Worm (Caenorhabditis elegans): ENCODE results near the gene mab-9.
"Not testable (repeated sequence)": the region's sequence is repeated elsewhere in the genome, so short reads cannot be mapped to it uniquely, and the experiment has no call there.

Gene mab-9

ce11 chrII:522302-522701 lies 6.5 kb downstream of the mab-9 start, which contains the start of gene slc-36.2:
slc-36.2 (plus strand) TSS chrII:522602.
- no peak for TF ChIP-seq nhr-76 (tag; optimal IDR thresholded peaks at IDR 0.05)
- no peak for TF ChIP-seq ceh-82 (tag; optimal IDR thresholded peaks at IDR 0.05)

DNA sequence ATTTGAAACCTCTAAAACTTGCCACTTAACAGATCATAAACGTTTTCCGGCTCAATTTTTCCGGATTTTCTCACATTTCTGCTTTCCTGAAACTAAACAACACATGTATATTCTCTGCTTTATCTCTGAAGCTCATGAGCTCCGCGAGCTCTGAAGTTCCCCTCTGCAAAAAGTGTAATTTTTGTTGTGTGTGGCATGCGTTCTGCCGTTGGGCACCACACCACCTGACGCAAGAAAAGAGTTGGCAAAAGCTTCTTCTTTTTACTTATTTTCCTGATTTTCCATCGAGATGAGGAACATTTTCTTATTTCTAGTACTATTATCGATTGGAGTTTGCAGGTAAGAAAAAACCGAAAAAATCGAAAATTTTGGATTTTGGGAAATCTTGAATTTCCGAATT lies 10.6 kb downstream of the mab-9 start, which contains the start of gene lgc-34:
Gene lgc-34 (plus strand): TSS at position 200 of the 400 bp plus-strand sequence.
- TF ChIP-seq lin-15B (tag; optimal IDR thresholded peaks at IDR 0.05) (no peak), ceh-90 (tag; optimal IDR thresholded peaks at IDR 0.05) (no peak), tbx-2 (tag; optimal IDR thresholded peaks at IDR 0.05) (no peak), lin-35 (GFP tag; optimal IDR thresholded peaks at IDR 0.05) (no peak), blmp-1 (tag; optimal IDR thresholded peaks at IDR 0.05) (no peak), pag-3 (tag; optimal IDR thresholded peaks at IDR 0.05; ENCODE audit: borderline replicate concordance, insufficient read depth) (peak; percentile 99), nhr-84 (tag; optimal IDR thresholded peaks at IDR 0.05) (no peak), C16A3.4 (tag; optimal IDR thresholded peaks at IDR 0.05) (no peak), pqm-1 (tag; optimal IDR thresholded peaks at IDR 0.05) (no peak), efl-1 (optimal IDR thresholded peaks at IDR 0.05) (no peak), efl-1 (GFP tag; optimal IDR thresholded peaks at IDR 0.05 in 1 of 2) (no peak), snpc-4 (tag; optimal IDR thresholded peaks at IDR 0.05) (no peak), lsy-2 (tag; optimal IDR thresholded peaks at IDR 0.05) (no peak), snu-23 (GFP tag; optimal IDR thresholded peaks at IDR 0.05) (no peak), rnt-1 (tag; optimal IDR thresholded peaks at IDR 0.05) (peak; percentile 36), unc-30 (tag; optimal IDR thresholded peaks at IDR 0.05) (no peak)

DNA sequence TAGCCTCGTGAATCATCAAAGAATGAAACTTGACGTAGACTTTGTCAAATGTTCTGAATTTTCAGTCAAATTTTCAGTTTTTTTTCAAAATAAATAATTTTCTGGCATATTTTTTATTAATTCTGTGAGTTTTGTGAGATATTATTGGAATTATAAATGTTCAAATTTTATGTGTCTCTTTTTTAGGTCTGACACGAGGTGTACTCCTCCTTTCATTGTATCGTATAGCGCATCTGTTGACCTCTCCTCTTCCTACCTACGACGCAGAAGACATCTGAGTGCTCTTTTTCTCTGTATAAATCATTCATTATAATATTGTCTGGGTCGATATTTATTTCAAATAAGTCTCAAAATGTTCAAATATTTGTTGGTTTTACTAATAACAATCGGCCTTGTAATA lies 19.4 kb downstream of the mab-9 start, which contains the start of gene T27A1.3:
Gene T27A1.3 (plus strand): TSS at position 301 of the 400 bp plus-strand sequence.
- TF ChIP-seq fkh-10 (GFP tag; optimal IDR thresholded peaks at IDR 0.05); ceh-63 (GFP tag; optimal IDR thresholded peaks at IDR 0.05); xbp-1 (tag; optimal IDR thresholded peaks at IDR 0.05): not testable (repeated sequence)

DNA sequence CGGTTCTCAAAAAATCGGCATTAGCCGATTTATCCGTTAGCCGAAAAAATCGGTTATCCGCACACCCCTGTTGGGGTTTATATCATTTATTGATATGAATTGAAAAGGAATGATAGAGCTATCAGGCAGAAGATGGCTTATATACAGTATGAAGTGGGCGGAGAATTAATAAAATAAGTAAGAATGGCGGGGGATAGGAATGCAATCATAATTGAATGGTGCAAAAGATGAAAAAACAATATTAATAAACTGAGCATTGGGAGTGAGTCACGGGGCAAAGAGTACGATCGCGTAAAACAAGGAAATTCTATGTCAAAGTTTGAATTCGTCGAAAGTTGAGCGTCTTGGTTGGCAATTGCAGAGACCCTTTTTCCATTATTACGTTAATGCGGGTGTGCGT lies 21.0 kb downstream of the mab-9 start, which contains the start of gene T27A1.2:
Gene T27A1.2 (minus strand): TSS at position 101 of the 400 bp plus-strand sequence.
- no peak for TF ChIP-seq tbx-2 (tag; optimal IDR thresholded peaks at IDR 0.05)
- TF ChIP-seq fkh-4 (tag; optimal IDR thresholded peaks at IDR 0.05; ENCODE audit: borderline replicate concordance), result no peak
- TF ChIP-seq mef-2 (tag; optimal IDR thresholded peaks at IDR 0.05), result no peak
- TF ChIP-seq lsy-2 (tag; optimal IDR thresholded peaks at IDR 0.05), result no peak
- TF ChIP-seq nhr-20 (tag; optimal IDR thresholded peaks at IDR 0.05), result no peak
- TF ChIP-seq elt-3 (tag; optimal IDR thresholded peaks at IDR 0.05), result no peak
- TF ChIP-seq rnt-1 (tag; optimal IDR thresholded peaks at IDR 0.05), result no peak
- no peak for TF ChIP-seq C04F5.9 (tag; optimal IDR thresholded peaks at IDR 0.05)
- no peak for TF ChIP-seq sox-4 (tag; optimal IDR thresholded peaks at IDR 0.05)
- TF ChIP-seq efl-3 (GFP tag; optimal IDR thresholded peaks at IDR 0.05), result no peak
- no peak for TF ChIP-seq irx-1 (tag; optimal IDR thresholded peaks at IDR 0.05)
- no peak for TF ChIP-seq nhr-12 (tag; optimal IDR thresholded peaks at IDR 0.05)
- TF ChIP-seq C16A3.4 (tag; optimal IDR thresholded peaks at IDR 0.05), result no peak
- no peak for TF ChIP-seq pax-3 (tag; optimal IDR thresholded peaks at IDR 0.05)
- TF ChIP-seq nhr-76 (tag; optimal IDR thresholded peaks at IDR 0.05), result no peak
- TF ChIP-seq nhr-77 (tag; optimal IDR thresholded peaks at IDR 0.05), result no peak
- TF ChIP-seq zip-4 (GFP tag; optimal IDR thresholded peaks at IDR 0.05), result no peak
- TF ChIP-seq mep-1 (tag; optimal IDR thresholded peaks at IDR 0.05), result no peak

ce11 chrII:542416-542815 lies 26.6 kb downstream of the mab-9 start:
- no peak for TF ChIP-seq elt-2 (tag; optimal IDR thresholded peaks at IDR 0.05)
- TF ChIP-seq elt-3 (tag; optimal IDR thresholded peaks at IDR 0.05), result peak in 1 of 6 experiments; percentile 76
- TF ChIP-seq lin-14 (GFP tag; optimal IDR thresholded peaks at IDR 0.05), result no peak
- no peak for TF ChIP-seq rnt-1 (tag; optimal IDR thresholded peaks at IDR 0.05)
- peak; percentile 87 for TF ChIP-seq blmp-1 (tag; optimal IDR thresholded peaks at IDR 0.05)
- no peak for TF ChIP-seq zag-1 (tag; optimal IDR thresholded peaks at IDR 0.05)
- no peak for TF ChIP-seq lin-39 (tag; optimal IDR thresholded peaks at IDR 0.05)

Measured in whole organism, L1 larva.